Worm (Caenorhabditis elegans) whole organism, L1 larva: ENCODE results near the gene pah-1.

Experiments
- C16A3.4 ChIP-seq: fragments of 150-350 bp; optimal IDR thresholded peaks from 2 replicates; lab custom pipeline; 2014; ENCODE audit warnings: missing biosample characterization, missing genetic modification characterization
- C34B4.2 ChIP-seq: sonication (generic microtip); optimal IDR thresholded peaks from 2 replicates; lab custom pipeline; 2017; ENCODE audit warnings: mild to moderate bottlenecking, missing genetic modification characterization, missing compliant biosample characterization
- alr-1 ChIP-seq: fragments of 200-800 bp; sonication (Bioruptor generic); optimal IDR thresholded peaks from 2 replicates; lab custom pipeline; 2018; ENCODE audit warnings: borderline replicate concordance, mild to moderate bottlenecking, missing genetic modification characterization, missing compliant biosample characterization
- ama-1 ChIP-seq: fragments of 150-350 bp; optimal IDR thresholded peaks from 2 replicates; lab custom pipeline; 2014
- ceh-8 ChIP-seq: fragments of 200-800 bp; sonication (Bioruptor generic); optimal IDR thresholded peaks from 2 replicates; lab custom pipeline; 2018; ENCODE audit warnings: mild to moderate bottlenecking, missing genetic modification characterization, moderate library complexity, missing compliant biosample characterization
- ceh-82 ChIP-seq, 3 experiments: fragments of 150-350 bp in 1 of 3; sonication (generic microtip) in 2 of 3; optimal IDR thresholded peaks; 2 replicates each; lab custom pipeline; 2014 to 2017; ENCODE audit warnings: missing biosample characterization in 3 of 3, missing genetic modification characterization in 3 of 3
- ceh-88 ChIP-seq: fragments of 200-800 bp; sonication (Bioruptor generic); IDR thresholded peaks from 2 replicates; pipeline ENCODE4 v1.3.6; 2022; ENCODE audit warnings: missing genetic modification characterization, missing compliant biosample characterization
- ces-1 ChIP-seq: fragments of 150-350 bp; optimal IDR thresholded peaks from 2 replicates; lab custom pipeline; 2014; ENCODE audit warnings: missing biosample characterization, missing genetic modification reagents, missing genetic modification characterization
- dsc-1 ChIP-seq: sonication (generic microtip); optimal IDR thresholded peaks from 2 replicates; lab custom pipeline; 2016; ENCODE audit warnings: mild to moderate bottlenecking, missing genetic modification characterization, missing compliant biosample characterization
- egl-13 ChIP-seq: sonication (generic microtip); optimal IDR thresholded peaks from 2 replicates; lab custom pipeline; 2016; ENCODE audit warnings: missing genotype, missing genetic modification reagents, missing genetic modification characterization, missing compliant biosample characterization
- elt-2 ChIP-seq: sonication (generic microtip); optimal IDR thresholded peaks from 2 replicates; lab custom pipeline; 2016; ENCODE audit warnings: missing genetic modification characterization, mild to moderate bottlenecking, inconsistent platforms, missing compliant biosample characterization, missing genetic modification reagents
- ets-5 ChIP-seq: fragments of 200-800 bp; sonication (Bioruptor generic); IDR thresholded peaks from 2 replicates; pipeline ENCODE4 v1.3.6; 2022; ENCODE audit warnings: missing genetic modification characterization, missing compliant biosample characterization
- fkh-4 ChIP-seq: sonication (generic microtip); optimal IDR thresholded peaks from 2 replicates; lab custom pipeline; 2016; ENCODE audit warnings: missing compliant biosample characterization, missing genetic modification characterization, borderline replicate concordance
- fkh-8 ChIP-seq: sonication (generic microtip); optimal IDR thresholded peaks from 2 replicates; lab custom pipeline; 2016; ENCODE audit warnings: mild to moderate bottlenecking, missing genetic modification characterization, missing compliant biosample characterization
- fos-1 ChIP-seq: fragments of 150-350 bp; optimal IDR thresholded peaks from 2 replicates; lab custom pipeline; 2014; ENCODE audit warnings: missing biosample characterization, missing genetic modification characterization
- hlh-17 ChIP-seq: fragments of 200-800 bp; sonication (Bioruptor generic); optimal IDR thresholded peaks from 2 replicates; lab custom pipeline; 2018; ENCODE audit warnings: missing genetic modification characterization, mild to moderate bottlenecking, missing compliant biosample characterization, moderate library complexity, borderline replicate concordance
- hlh-4 ChIP-seq: sonication (generic microtip); optimal IDR thresholded peaks from 2 replicates; lab custom pipeline; 2016; ENCODE audit warnings: mild to moderate bottlenecking, missing genetic modification characterization, missing compliant biosample characterization
- hpl-2 ChIP-seq: fragments of 150-350 bp; optimal IDR thresholded peaks from 2 replicates; lab custom pipeline; 2014; ENCODE audit warnings: missing biosample characterization, missing genetic modification reagents, missing genetic modification characterization
- jun-1 ChIP-seq: fragments of 150-350 bp; optimal IDR thresholded peaks from 2 replicates; lab custom pipeline; 2014; ENCODE audit warnings: missing biosample characterization, missing genetic modification reagents, missing genetic modification characterization
- lin-14 ChIP-seq: fragments of 200-800 bp; sonication (Bioruptor generic); optimal IDR thresholded peaks from 2 replicates; lab custom pipeline; 2018; ENCODE audit warnings: mild to moderate bottlenecking, missing genetic modification characterization, moderate library complexity, missing compliant biosample characterization
- lin-15B ChIP-seq: fragments of 150-350 bp; sonication (generic microtip); optimal IDR thresholded peaks from 3 replicates; lab custom pipeline; 2014; ENCODE audit warnings: missing biosample characterization, missing genetic modification characterization
- lin-35 ChIP-seq, 2 experiments: fragments of 150-350 bp; optimal IDR thresholded peaks; 2 replicates each; lab custom pipeline; 2014; ENCODE audit warnings: missing biosample characterization in 2 of 2, missing genetic modification characterization in 2 of 2, missing genetic modification reagents in 2 of 2
- lsy-2 ChIP-seq, 2 experiments: fragments of 150-350 bp; optimal IDR thresholded peaks; 2 replicates each; lab custom pipeline; 2014; ENCODE audit warnings: missing biosample characterization in 2 of 2, missing genetic modification characterization in 2 of 2
- mdl-1 ChIP-seq, 2 experiments: fragments of 150-350 bp; optimal IDR thresholded peaks; 2 replicates each; lab custom pipeline; 2014 to 2017; ENCODE audit warnings: missing biosample characterization in 2 of 2, missing genetic modification characterization in 2 of 2, inconsistent platforms in 1 of 2
- mep-1 ChIP-seq: fragments of 150-350 bp; optimal IDR thresholded peaks from 2 replicates; lab custom pipeline; 2014; ENCODE audit warnings: missing biosample characterization, missing genetic modification characterization
- nhr-237 ChIP-seq: fragments of 150-350 bp; optimal IDR thresholded peaks from 2 replicates; lab custom pipeline; 2014; ENCODE audit warnings: missing biosample characterization, missing genetic modification characterization
- nhr-28 ChIP-seq: fragments of 150-350 bp; optimal IDR thresholded peaks from 2 replicates; lab custom pipeline; 2014; ENCODE audit warnings: missing biosample characterization, missing genetic modification characterization
- nhr-71 ChIP-seq: sonication (generic microtip); optimal IDR thresholded peaks from 2 replicates; lab custom pipeline; 2016; ENCODE audit warnings: mild to moderate bottlenecking, missing genetic modification characterization, moderate library complexity, missing compliant biosample characterization
- nhr-76 ChIP-seq: sonication (generic microtip); optimal IDR thresholded peaks from 2 replicates; lab custom pipeline; 2017; ENCODE audit warnings: missing biosample characterization, missing genetic modification characterization
- nhr-77 ChIP-seq: fragments of 150-350 bp; optimal IDR thresholded peaks from 2 replicates; lab custom pipeline; 2014; ENCODE audit warnings: missing biosample characterization, missing genetic modification characterization
- nhr-84 ChIP-seq: sonication (generic microtip); optimal IDR thresholded peaks from 2 replicates; lab custom pipeline; 2017; ENCODE audit warnings: missing biosample characterization, missing genetic modification characterization
- nhr-85 ChIP-seq: sonication (generic microtip); peaks from one replicate; lab custom pipeline; 2016; ENCODE audit warnings: missing genetic modification characterization, inconsistent platforms, missing compliant biosample characterization
- nhr-90 ChIP-seq: sonication (generic microtip); optimal IDR thresholded peaks from 2 replicates; lab custom pipeline; 2016; ENCODE audit warnings: mild to moderate bottlenecking, missing genetic modification characterization, missing compliant biosample characterization; ENCODE audit not compliant: poor library complexity
- pag-3 ChIP-seq: sonication (generic microtip); optimal IDR thresholded peaks from 2 replicates; lab custom pipeline; 2017; ENCODE audit warnings: missing genetic modification characterization, mild to moderate bottlenecking, missing compliant biosample characterization, antibody characterized with exemption, borderline replicate concordance; ENCODE audit not compliant: insufficient read depth
- pax-3 ChIP-seq: fragments of 200-800 bp; sonication (Bioruptor generic); optimal IDR thresholded peaks from 2 replicates; lab custom pipeline; 2018; ENCODE audit warnings: mild to moderate bottlenecking, missing genetic modification characterization, moderate library complexity, missing compliant biosample characterization
- skn-1 ChIP-seq: fragments of 150-350 bp; optimal IDR thresholded peaks from 2 replicates; lab custom pipeline; 2014; ENCODE audit warnings: missing biosample characterization, missing genetic modification characterization
- snu-23 ChIP-seq: sonication (generic microtip); optimal IDR thresholded peaks from 2 replicates; lab custom pipeline; 2016; ENCODE audit warnings: missing genetic modification characterization, missing compliant biosample characterization
- sptf-1 ChIP-seq: fragments of 150-350 bp; optimal IDR thresholded peaks from 2 replicates; lab custom pipeline; 2014; ENCODE audit warnings: missing biosample characterization, missing genetic modification characterization
- sup-37 ChIP-seq: fragments of 200-800 bp; sonication (Bioruptor generic); optimal IDR thresholded peaks from 2 replicates; lab custom pipeline; 2018; ENCODE audit warnings: mild to moderate bottlenecking, missing genetic modification characterization, missing compliant biosample characterization
- swsn-7 ChIP-seq: sonication (generic microtip); optimal IDR thresholded peaks from 2 replicates; lab custom pipeline; 2016; ENCODE audit warnings: missing genetic modification characterization, missing compliant biosample characterization
- unc-130 ChIP-seq: fragments of 150-350 bp; optimal IDR thresholded peaks from 2 replicates; lab custom pipeline; 2017; ENCODE audit warnings: missing biosample characterization, missing genetic modification characterization, inconsistent platforms
- unc-30 ChIP-seq: sonication (generic microtip); optimal IDR thresholded peaks from 2 replicates; lab custom pipeline; 2017; ENCODE audit warnings: missing biosample characterization, missing genetic modification characterization
- unc-86 ChIP-seq: sonication (generic microtip); optimal IDR thresholded peaks from 2 replicates; lab custom pipeline; 2016; ENCODE audit warnings: missing genetic modification characterization, missing compliant biosample characterization
- unc-98 ChIP-seq: fragments of 200-800 bp; sonication (Bioruptor generic); IDR thresholded peaks from 2 replicates; pipeline ENCODE4 v1.3.6; 2022; ENCODE audit warnings: missing genetic modification characterization, missing compliant biosample characterization
- xbp-1 ChIP-seq: sonication (generic microtip); optimal IDR thresholded peaks from 2 replicates; lab custom pipeline; 2016; ENCODE audit warnings: missing genetic modification characterization, missing compliant biosample characterization
- zag-1 ChIP-seq: fragments of 150-350 bp; optimal IDR thresholded peaks from 2 replicates; lab custom pipeline; 2014; ENCODE audit warnings: missing biosample characterization, missing genetic modification characterization

The pah-1 gene

DNA sequence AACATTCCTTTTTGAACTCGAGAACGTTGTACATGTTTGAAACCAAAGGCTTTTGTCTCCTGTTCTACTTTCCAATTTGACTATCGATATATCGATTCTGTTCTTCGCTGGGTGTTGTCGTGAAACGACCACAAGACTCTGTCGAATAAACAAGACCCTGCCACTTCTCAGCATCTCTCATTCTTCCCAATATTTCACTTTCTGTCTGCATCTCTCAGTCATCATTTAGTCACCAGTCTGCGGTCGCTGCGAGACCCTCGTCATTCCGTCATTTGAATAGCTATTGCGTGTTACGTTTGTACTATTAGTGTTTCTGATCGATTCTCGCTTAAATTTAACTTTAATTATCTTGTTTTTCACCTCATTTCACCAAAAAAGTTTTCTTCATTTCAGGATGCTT lies 20.6 kb upstream of the pah-1 start (continued):
- TF ChIP-seq nhr-76 = no peak
- peak; percentile 93 to 94 for TF ChIP-seq lsy-2 (tag; optimal IDR thresholded peaks at IDR 0.05; lab: Kevin White, UChicago)
- peak; percentile 97 for TF ChIP-seq unc-86 (tag; lab: Kevin White, UChicago)
- peak; percentile 5 for TF ChIP-seq zag-1
- TF ChIP-seq C16A3.4 (tag; lab: Kevin White, UChicago) = peak; percentile 93
- TF ChIP-seq unc-30 (tag; lab: Kevin White, UChicago) = no peak
- TF ChIP-seq ceh-88 (GFP tag; lab: Robert Waterston, UW) = peak; percentile 92
- peak; percentile 98 for TF ChIP-seq mep-1 (tag; lab: Kevin White, UChicago)
- TF ChIP-seq unc-130 (tag; lab: Kevin White, UChicago) = peak; percentile 98
- peak in 1 of 2 experiments; percentile 94 for TF ChIP-seq mdl-1 (tag; optimal IDR thresholded peaks at IDR 0.05; lab: Kevin White, UChicago)
- TF ChIP-seq nhr-237 (tag; lab: Kevin White, UChicago) = peak; percentile 89
- TF ChIP-seq ama-1 (lab: Kevin White, UChicago) = peak; percentile 96
- no peak for TF ChIP-seq C34B4.2 (tag; lab: Kevin White, UChicago)
- no peak for TF ChIP-seq ets-5
- TF ChIP-seq dsc-1 (tag; lab: Kevin White, UChicago) = peak; percentile 96
- TF ChIP-seq nhr-84 (tag; lab: Kevin White, UChicago) = no peak
- peak; percentile 90 for TF ChIP-seq fos-1
- TF ChIP-seq fkh-4 (tag; lab: Kevin White, UChicago) = peak; percentile 82
- TF ChIP-seq hlh-4 (tag; lab: Kevin White, UChicago) = no peak
- TF ChIP-seq lin-15B (tag; lab: Kevin White, UChicago) = peak; percentile 23
- no peak for TF ChIP-seq pag-3 (tag; lab: Kevin White, UChicago)
- peak; percentile 93 for TF ChIP-seq egl-13 (tag; lab: Kevin White, UChicago)
- peak; percentile 79 for TF ChIP-seq sup-37 (GFP tag; lab: Kevin White, UChicago)
- no peak for TF ChIP-seq unc-98 (GFP tag; lab: Robert Waterston, UW)
- peak; percentile 99 for TF ChIP-seq fkh-8
- peak; percentile 98 for TF ChIP-seq swsn-7 (tag; lab: Kevin White, UChicago)
- TF ChIP-seq pax-3 (tag; lab: Kevin White, UChicago) = peak; percentile 93
- peak; percentile 97 for TF ChIP-seq nhr-90 (tag; lab: Kevin White, UChicago)
- peak; percentile 99 for TF ChIP-seq nhr-85
- TF ChIP-seq ceh-8 = peak; percentile 94
- peak; percentile 75 to 89 (median 82) for TF ChIP-seq ceh-82 (tag; optimal IDR thresholded peaks at IDR 0.05; lab: Kevin White, UChicago)
- TF ChIP-seq sptf-1 (tag; lab: Kevin White, UChicago) = no peak
- peak; percentile 86 for TF ChIP-seq hpl-2
- TF ChIP-seq elt-2 = peak; percentile 82
- no peak for TF ChIP-seq alr-1 (tag; lab: Kevin White, UChicago)
- peak; percentile 96 for TF ChIP-seq xbp-1 (tag; lab: Kevin White, UChicago)
- TF ChIP-seq lin-35 (GFP tag; optimal IDR thresholded peaks at IDR 0.05; lab: Kevin White, UChicago) = peak; percentile 88 to 94
- TF ChIP-seq nhr-77 = peak; percentile 83
- TF ChIP-seq jun-1 = peak; percentile 96
- peak; percentile 43 for TF ChIP-seq nhr-28 (tag; lab: Kevin White, UChicago)
- peak; percentile 99 for TF ChIP-seq nhr-71 (tag; lab: Kevin White, UChicago)
- TF ChIP-seq ces-1 (GFP tag; lab: Kevin White, UChicago) = no peak
- no peak for TF ChIP-seq hlh-17 (GFP tag; lab: Kevin White, UChicago)

DNA sequence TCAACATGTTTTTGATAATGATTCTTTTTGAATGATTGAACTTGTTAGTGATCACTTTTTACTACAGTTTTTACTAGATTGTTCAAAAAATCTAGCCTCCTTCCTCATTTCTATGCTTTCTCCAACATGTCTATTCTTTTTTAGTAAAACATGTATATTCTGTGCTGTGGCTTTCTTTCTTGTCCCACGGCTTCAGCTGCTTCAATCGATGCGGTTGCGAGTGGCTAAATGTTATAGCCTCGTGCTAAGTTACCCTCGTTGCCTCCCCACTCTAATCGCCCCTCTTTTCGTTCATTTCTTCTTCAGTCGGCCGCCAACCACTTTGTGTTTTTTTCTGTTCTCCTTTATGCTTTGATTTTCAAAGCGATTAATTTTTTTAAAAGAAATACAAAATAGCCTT lies 19.1 kb upstream of the pah-1 start:
- peak; percentile 10 for TF ChIP-seq nhr-71 (tag; lab: Kevin White, UChicago)
- peak; percentile 3 for TF ChIP-seq snu-23 (GFP tag; lab: Kevin White, UChicago)
- no peak for TF ChIP-seq hlh-4 (tag; lab: Kevin White, UChicago)
- TF ChIP-seq swsn-7 (tag; lab: Kevin White, UChicago) = peak; percentile 19
- no peak for TF ChIP-seq ama-1 (lab: Kevin White, UChicago)
- TF ChIP-seq skn-1 (tag; lab: Kevin White, UChicago) = no peak
- TF ChIP-seq ceh-82 (tag; optimal IDR thresholded peaks at IDR 0.05; lab: Kevin White, UChicago) = peak in 2 of 3 experiments; percentile 4 to 54
- TF ChIP-seq lsy-2 (tag; optimal IDR thresholded peaks at IDR 0.05; lab: Kevin White, UChicago) = peak in 1 of 2 experiments; percentile 13
- TF ChIP-seq lin-14 = peak; percentile 65
- no peak for TF ChIP-seq zag-1
- TF ChIP-seq pax-3 (tag; lab: Kevin White, UChicago) = no peak
- peak; percentile 15 for TF ChIP-seq fkh-8
- peak; percentile 17 for TF ChIP-seq dsc-1 (tag; lab: Kevin White, UChicago)
